Fruit fly (Drosophila melanogaster) ovary, adult (tissue): ENCODE data around the gene noc.

Source experiments
- CG17801 ChIP-seq: fragments of 200-800 bp; optimal IDR thresholded peaks from 2 replicates; lab custom pipeline; 2019; ENCODE audit warnings: missing biosample characterization, mild to moderate bottlenecking, missing genetic modification characterization, moderate library complexity; ENCODE audit not compliant: partially characterized antibody

noc gene

DNA sequence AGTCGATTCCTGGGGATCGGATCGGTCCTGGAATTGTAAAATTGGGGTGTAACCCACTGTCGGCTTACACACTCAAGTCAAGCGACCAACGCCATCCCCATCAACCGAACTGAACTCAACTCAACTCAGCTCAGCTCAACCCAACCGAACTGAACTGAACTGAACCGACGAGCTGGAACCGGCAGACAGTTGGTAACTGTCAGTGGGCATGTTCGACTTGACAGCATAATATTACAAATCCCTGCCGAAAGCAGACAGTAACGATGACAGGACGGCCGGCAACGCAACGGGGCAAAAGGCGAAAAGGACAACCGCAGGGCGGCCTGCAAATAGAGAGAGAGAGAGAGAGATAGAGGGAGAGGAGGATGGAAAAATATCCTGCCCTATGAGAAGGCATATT lies 18.1 kb downstream of the noc start:
- no peak for TF ChIP-seq CG17801

DNA sequence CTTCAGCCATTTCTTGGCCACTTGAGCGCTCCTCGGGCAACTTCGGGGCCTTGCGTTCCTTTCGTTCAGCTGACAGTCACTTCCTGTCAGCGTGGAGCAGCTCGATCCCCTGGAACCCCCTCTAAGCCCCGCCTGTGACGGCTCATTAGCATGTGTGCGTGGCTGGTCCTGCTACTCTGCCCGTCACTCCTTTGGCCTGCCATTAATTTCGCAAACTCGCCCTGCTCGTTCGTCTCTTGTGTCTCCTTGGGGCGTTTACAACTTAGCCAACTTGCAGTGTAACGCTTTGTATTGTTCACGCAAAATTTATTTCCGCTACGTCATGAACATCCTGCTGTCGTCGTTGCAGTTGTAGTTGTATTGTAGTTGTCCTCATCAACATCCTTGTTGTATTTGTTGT lies 19.8 kb downstream of the noc start:
- no peak for TF ChIP-seq CG17801

DNA sequence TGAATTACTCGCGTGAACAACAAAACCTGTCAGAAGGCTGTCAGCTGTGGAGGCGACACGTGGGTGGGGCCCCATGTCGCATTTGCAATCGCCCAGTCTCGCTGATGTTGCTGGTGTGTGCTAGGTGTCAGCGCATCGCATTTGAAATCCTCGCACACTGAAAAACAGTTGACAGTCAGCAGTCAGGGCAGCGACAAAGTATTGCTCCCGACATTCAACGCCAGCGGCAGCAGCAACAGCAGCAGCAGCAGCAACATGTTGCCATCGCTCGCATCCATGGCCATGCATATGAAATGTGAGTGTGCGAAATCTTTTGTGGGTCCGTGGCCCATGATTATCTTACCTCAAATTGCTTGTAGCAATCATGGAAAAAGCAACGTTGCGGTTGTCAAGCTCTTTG lies 20.6 kb downstream of the noc start:
- no peak for TF ChIP-seq CG17801

DNA sequence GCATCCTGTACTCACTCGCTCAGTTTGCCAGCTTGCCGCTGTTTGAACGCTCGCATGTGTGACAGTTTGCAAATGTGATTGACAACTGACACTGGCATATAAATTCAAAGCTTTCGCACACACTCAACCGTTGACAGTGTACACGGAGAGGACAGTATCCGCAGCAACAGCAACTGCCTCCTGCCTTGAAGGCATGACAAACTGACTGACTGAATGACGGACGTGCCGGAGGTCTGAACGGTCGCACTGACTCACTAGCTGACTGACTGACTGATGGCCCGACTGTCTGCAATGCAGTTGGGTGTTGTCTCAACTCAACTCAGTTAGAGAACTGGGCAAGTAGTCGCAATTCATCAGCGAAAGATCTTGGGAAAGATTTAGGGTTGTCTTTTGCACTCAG lies 21.2 kb downstream of the noc start:
- no peak for TF ChIP-seq CG17801

DNA sequence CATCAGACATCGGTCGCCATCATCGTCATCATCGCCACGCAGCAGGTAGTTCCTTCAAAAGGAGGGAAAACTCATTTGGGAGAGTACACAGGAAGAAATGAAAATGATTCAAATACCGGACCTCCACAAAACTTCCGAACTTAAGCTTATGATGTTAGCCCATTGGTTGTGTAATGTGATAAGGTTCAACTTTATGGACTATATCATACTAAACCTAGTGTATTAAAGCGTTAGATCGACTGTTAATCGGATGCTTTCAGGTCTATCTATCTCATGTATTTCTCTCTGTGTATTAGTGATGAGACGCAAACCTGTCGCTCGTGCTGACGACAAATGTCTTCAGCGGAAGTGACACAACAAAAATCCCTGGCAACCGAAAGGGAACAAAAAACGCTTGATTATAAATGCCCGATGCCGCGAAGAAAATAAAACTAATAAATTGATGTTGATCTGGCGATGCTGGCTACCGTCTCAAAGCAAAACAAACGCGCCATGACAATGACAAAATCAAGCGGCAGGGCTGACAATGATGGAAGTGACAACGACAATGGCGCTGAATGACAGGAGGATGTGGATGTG lies 22.2 kb downstream of the noc start:
- TF ChIP-seq CG17801: no peak

DNA sequence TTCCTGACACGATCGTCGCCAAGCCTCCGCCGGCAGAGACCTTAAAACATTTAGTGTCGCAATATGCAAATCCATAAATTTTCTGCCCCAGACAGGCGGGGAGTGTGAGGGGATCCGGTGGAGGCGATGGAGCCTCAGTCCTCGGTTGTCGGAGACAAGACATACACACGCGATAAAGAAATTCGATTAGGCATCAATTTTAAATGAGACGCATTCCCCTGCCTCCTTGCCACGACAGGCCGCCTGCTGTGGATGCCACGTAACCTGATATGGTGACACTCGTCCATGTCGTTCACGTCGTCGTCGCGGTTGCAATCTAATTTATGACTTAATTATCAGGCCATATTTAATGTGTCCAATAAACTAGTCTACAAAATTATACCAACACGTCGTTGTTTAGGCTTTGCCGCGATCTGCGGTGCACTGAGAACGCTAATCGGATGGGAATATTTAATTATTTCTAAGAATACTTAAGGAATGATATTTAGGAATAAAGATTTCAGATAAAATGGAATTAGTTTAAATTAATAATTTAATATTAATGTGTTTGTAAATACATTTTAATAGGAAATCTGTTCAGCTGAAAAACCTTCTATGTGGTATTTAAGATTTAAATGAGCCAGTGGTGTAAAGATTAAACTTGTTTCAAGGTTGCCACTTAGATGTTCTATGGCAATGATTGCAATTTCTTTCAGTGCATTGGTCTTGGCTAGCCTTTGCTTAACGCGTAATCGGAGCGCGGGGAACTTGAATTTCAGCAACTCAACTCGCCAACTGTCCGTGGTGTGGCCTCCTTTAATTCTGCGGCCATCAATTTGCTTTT lies 24.8 kb downstream of the noc start:
- peak; percentile 7 for TF ChIP-seq CG17801

DNA sequence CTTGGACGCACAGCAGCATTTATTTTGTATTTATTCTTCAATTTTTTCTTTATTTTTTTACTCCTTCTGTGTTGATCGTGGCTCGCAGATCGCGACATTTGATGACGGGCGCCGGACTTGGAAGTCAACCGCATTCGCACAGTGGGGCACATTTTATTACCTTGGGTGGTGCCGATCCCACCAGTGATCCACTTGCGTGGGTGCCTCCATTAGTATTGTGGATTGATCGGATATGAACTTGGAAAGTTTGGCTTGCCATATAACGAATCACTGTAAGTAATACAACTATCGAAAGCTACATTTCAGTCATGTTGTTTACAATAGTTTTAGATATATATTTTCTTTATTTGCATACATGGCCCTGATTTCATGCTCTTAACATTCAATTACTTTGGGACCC lies 25.7 kb downstream of the noc start:
- no peak for TF ChIP-seq CG17801

DNA sequence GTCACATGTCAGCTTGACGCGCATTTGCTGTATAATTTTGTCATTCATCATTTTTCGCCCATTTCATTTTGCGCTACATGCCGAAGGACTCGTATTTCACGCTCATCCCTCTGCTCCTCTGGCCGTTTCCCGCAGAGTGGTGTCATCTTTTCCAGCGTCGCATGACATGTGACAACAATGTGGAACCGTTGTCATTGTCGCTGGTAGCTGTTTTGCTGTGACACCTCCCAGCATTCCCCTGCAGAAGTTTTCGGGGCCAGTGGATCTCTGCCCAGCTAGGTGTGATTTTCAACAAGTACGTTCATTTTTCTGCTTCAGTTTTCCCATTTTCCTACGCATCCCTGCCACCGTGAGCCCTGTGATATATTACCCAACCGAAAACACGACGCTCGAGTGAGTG lies 26.7 kb downstream of the noc start:
- no peak for TF ChIP-seq CG17801

DNA sequence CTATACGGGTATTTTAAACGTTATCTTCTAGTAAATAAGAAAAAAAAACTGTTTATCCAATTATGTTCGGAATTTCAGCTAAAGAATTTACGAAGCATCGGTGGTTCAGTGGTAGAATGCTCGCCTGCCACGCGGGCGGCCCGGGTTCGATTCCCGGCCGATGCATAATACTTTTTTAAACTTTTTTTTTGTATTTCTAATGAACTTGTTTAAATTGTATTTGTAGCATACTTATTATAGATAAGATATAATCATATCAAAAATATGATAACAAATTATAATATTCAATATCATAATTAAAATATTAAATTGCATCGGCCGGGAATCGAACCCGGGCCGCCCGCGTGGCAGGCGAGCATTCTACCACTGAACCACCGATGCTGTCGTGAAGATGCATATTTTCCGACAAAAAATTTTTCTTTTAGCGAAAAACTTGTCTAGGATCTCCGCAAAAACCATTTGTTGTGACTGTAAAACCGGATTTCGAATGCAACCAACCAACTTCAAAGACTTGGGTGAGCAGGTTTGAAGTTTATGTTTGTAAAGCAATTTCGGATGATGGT lies 27.4 kb downstream of the noc start:
- no peak for TF ChIP-seq CG17801

DNA sequence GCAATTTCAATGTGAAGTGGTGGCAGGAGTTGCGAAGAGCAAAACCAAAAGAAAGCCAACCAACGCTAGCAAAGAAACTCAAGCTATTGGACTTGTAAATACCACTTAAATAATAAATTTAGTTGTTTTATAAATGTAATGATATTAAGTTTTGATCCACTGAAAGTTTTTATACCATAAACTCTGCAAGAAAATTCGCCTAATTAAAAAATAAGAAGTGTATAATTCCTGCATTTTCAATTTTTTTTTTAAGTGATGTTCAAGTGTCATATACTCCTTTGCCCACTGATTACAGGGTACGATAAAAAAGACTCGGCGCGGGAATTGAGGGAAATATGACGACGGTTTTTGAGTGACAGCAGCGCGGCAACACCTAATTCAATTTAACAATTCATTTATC lies 28.6 kb downstream of the noc start:
- TF ChIP-seq CG17801: no peak

DNA sequence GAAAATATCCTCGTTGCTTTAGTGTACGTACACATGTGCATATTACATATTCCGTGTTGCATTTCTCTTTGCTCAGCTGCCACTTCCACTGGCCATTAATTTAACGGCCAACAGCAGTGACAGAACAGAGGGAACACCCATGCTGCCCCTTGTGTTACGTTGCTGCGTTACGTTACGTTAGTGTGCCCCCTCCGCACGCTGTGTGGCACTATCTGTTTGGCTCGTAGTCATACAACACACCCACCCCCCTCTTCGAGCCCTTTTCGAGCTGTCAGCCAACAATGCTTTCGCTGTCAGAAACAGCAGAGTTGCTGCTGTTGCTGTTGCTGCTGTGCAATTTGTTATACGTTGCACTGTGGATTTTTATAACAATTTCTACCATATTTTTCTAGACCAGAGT lies 29.8 kb downstream of the noc start:
- no peak for TF ChIP-seq CG17801

DNA sequence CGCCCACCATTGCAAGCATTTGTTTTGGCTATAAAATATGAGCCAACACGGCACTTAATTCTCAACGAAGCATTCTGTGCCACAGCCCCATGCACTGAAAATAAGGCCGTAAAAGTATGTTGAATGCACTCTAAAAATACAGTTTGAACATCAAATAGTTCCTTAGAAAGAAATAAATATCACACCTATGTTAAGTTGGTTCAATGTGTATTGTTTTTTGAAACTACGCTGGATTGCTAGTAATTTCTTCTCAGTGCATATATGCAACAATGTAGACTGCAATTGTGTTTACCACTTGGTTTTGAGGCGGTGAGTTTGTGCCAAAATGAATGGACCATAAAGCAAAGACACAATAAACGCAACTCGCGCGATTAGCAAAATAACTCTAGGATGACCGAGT lies 30.8 kb downstream of the noc start:
- no peak for TF ChIP-seq CG17801

DNA sequence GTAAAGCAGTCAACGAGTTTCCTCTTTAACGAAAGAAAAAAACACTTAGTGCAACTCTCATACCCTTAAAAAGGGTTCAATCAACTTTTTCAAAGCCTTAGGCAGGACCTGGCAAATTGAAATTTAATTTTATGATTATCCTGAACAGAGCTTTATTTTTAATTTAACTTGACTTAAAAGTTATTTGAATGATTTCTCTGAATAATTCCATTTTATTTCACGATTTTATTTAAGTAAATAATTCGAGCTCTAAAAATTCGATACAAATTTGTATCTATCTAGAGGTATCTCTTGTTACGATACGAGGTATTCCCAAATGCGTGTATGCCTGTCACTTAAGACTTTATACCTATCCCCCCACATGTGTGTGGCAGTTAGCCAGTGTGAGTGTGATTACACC lies 33.1 kb downstream of the noc start:
- no peak for TF ChIP-seq CG17801

DNA sequence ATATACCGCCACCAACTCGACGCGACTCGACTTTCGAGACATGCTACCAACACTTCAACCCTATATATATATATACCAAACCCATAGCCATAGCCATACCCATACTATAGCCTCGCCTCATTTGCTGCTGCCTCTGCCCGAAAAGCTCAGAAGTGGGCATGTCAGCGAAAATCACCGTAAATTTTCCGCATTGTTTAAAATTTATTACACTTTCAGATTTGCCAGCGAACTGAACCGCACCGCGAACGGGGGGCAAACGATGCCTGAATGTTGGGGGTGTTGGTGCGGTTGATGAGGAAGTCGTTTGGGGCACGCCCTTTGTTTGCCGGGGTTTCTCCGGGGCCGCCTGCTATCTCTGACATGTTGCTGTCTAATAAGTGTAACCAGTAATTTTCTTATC lies 33.6 kb downstream of the noc start, which contains the start of gene CG33648:
Gene CG33648, plus strand, starts transcription at position 69 of the 400 bp plus-strand sequence.
- no peak for TF ChIP-seq CG17801

DNA sequence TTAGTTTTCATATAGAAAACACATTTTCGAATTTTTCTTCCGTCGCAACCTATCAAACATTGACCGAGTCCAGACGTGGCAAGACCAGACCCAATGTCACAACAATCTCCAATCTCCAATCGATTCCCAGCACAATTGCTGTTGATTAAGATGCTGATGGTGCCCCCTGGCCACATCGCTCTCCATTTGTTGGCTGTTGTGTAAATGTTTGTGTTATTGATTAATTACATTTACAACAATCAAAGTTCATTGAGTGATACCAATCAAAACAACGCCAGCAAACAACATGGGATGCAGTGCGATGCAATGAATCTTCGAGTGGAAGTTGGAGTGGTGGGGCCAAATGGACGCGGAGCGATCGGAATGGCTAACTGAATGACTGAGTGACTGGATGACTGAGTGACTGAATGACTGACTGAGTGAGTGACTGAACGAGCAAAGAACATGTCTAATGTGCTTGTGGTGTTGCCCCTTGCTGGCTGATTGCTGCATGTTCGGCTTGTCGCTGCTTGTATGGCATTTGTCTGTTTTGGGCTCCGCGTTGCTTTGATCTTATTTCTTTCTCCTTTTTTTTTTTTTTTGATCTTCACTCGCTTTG lies 36.6 kb downstream of the noc start:
- no peak for TF ChIP-seq CG17801

DNA sequence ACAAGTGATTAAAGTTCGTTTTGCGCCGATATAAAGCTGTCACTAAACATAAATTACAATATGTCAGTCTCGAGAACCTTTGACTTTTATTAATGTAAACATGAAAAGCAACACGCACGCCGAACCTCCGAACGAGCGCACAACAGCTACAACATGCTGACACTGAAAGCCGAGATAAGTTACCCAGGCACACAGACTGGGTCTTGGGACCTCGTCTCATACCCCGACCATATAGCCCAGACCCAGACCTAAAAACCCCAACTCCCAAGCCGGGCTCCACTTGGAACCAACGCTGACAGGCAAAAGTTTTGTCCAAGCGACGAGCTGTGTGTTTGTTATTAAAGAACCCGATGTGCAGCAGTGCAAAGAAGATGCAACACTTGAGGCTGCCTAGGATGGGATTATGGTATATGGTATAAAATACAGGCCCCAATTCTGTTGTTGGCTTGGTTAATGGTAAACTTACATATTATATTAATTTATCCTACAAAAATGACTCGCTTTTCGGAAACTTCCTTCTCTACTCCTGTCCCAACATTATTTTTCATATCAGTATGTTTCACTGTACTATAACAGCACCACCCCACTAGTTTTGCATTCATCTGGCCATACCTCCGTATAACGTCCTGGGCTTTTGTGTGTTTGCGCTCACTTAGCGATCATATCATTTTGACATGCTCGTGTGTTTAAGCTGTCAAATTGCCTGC lies 38.4 kb downstream of the noc start:
- TF ChIP-seq CG17801: no peak

DNA sequence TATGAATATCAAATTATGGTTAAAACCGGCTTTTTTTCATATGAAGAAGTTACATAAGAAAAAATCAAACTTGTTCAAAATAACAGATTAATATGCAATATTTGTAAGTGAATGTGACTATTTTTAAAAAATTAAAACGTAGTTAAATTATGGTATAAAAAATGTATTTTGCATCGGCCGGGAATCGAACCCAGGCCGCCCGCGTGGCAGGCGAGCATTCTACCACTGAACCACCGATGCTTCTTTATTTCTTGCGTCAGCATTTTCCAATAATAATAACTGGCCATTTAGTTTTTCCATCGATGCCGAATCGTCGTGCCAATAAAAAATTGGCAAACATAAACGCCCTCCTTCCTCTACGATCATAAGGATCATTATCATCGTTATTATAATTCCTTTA lies 40.0 kb downstream of the noc start:
- TF ChIP-seq CG17801: no peak
